Worm (Caenorhabditis elegans) whole organism, midembryonic: ENCODE results near the gene F19G12.8.

ENCODE experiments used
- T22C8.4 ChIP-seq: fragments of 200-800 bp; sonication (Bioruptor generic); IDR thresholded peaks from 2 replicates; pipeline ENCODE4 v1.3.6; 2022; ENCODE audit warnings: missing genetic modification characterization, missing compliant biosample characterization
- cog-1 ChIP-seq: sonication (generic microtip); optimal IDR thresholded peaks from 2 replicates; lab custom pipeline; 2016; ENCODE audit warnings: missing genetic modification characterization, missing compliant biosample characterization
- flt-1 ChIP-seq: fragments of 200-800 bp; sonication (Bioruptor generic); IDR thresholded peaks from 2 replicates; pipeline ENCODE4 v1.3.6; 2022; ENCODE audit warnings: missing genetic modification characterization, missing compliant biosample characterization
- klf-2 ChIP-seq: fragments of 200-800 bp; sonication (Bioruptor generic); conservative IDR thresholded peaks from 2 replicates; pipeline ENCODE4 v1.3.6; 2022; ENCODE audit warnings: missing genetic modification reagents, missing genetic modification characterization, missing compliant biosample characterization
- med-1 ChIP-seq: sonication (generic microtip); optimal IDR thresholded peaks from 2 replicates; lab custom pipeline; 2017; ENCODE audit warnings: missing genetic modification characterization, mild to moderate bottlenecking, missing compliant biosample characterization, antibody characterized with exemption, missing genetic modification reagents; ENCODE audit not compliant: insufficient read depth
- ref-1 ChIP-seq: fragments of 200-800 bp; sonication (Bioruptor generic); conservative IDR thresholded peaks from 2 replicates; pipeline ENCODE4 v1.3.6; 2022; ENCODE audit warnings: missing genetic modification reagents, missing genetic modification characterization, missing compliant biosample characterization
- tab-1 ChIP-seq: fragments of 200-800 bp; sonication (Bioruptor generic); IDR thresholded peaks from 2 replicates; pipeline ENCODE4 v1.3.6; 2022; ENCODE audit warnings: missing genetic modification characterization, missing compliant biosample characterization
- ztf-23 ChIP-seq: fragments of 200-800 bp; sonication (Bioruptor generic); IDR thresholded peaks from 2 replicates; pipeline ENCODE4 v1.3.6; 2022; ENCODE audit warnings: missing genetic modification reagents, missing genetic modification characterization, missing compliant biosample characterization
- ztf-29 ChIP-seq: fragments of 200-800 bp; sonication (Bioruptor generic); IDR thresholded peaks from 2 replicates; pipeline ENCODE4 v1.3.6; 2022; ENCODE audit warnings: missing genetic modification reagents, missing genetic modification characterization, missing compliant biosample characterization

Gene F19G12.8

DNA sequence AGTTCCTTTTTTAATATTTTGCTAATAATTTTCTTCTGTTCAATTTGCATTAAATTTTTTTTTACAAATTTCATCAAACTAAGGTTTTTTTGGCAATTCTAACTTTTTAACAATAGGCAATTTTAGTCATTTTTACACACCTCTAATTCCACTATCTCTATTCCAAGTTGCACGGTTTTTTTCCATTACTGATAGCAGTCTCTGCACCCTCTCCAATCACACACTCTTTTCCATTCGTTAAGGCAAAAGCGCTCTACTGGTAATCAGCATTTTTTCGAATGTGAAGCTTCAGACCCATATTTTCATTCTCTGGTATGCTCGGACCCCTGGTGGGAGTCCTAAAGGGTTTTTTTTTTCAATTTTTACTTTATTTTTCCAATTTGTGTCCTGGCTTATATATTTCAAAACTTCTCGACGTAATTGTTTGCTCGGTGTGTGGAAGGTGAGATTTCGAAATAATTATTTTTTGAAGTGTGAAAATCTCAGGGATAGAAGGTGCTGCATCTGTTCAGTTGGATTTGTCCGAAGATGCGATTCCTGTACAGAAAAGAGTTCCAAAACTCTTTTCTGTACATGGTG is at the start of gene F19G12.8, which contains the start of gene F19G12.4:
Gene F19G12.8, plus strand, starts transcription at position 545 of the 579 bp plus-strand sequence.
Gene F19G12.4, plus strand, starts transcription at position 529 of the 579 bp plus-strand sequence.
- TF ChIP-seq ztf-23 (GFP tag; lab: Robert Waterston, UW) (no peak), ztf-29 (GFP tag; lab: Robert Waterston, UW) (no peak)

DNA sequence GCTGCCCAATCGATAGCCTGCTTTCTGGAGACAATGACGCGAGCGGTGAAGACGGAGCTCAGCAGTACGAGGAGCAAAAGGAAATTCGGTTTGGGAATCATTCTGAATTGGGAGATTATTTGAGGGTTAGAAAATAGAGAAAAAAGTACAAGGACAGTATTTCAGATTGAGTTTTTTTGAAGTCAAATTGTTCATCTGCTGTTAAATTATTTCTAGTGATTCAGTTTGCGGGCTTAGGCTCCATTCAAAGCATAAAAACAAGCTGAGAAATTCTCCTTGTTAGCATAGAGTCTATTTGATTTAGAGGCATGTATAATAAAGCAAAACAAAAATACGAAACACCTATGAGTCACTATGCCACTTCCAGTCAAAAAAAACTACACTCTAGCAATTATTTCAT is 49.7 kb upstream of the F19G12.8 start, which contains the start of gene dgn-2:
Gene dgn-2, minus strand, starts transcription at position 101 of the 400 bp plus-strand sequence.
- no peak for TF ChIP-seq ztf-23 (GFP tag; lab: Robert Waterston, UW)

DNA sequence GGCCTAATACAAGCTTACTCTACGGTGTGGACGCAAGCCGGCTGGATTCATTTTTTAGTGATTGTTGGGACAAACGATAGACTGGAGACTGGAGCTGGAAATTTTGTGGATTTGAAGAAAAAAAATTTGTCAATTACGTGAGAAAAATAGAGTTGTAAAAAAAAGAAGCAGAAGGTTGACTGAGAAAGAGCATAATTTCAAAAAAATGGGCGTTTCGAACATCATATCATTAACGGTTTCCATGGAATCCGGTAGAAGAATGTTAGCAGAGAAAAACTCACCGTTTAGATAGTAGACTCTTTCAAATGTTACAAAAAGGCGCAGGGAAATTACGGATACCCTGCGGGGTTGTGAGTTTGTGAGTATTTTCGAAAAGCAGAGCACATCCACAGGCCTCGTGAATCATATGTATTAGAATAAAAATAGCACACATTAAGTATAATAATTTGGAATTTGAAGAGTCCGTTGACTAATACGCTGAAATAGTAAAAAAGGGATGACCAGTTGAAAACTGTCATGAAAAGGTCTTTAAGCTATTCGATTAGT is 46.3 kb upstream of the F19G12.8 start, which contains the start of gene F56C3.7:
Gene F56C3.7, minus strand, starts transcription at position 51 of the 546 bp plus-strand sequence.
- TF ChIP-seq med-1 (no peak), klf-2 (GFP tag; lab: Robert Waterston, UW) (no peak), cog-1 (tag; lab: Kevin White, UChicago) (no peak), ref-1 (GFP tag; lab: Robert Waterston, UW) (no peak), ztf-23 (GFP tag; lab: Robert Waterston, UW) (no peak), tab-1 (GFP tag; lab: Robert Waterston, UW) (no peak), ztf-29 (GFP tag; lab: Robert Waterston, UW) (no peak), T22C8.4 (GFP tag; lab: Robert Waterston, UW) (no peak), flt-1 (GFP tag; lab: Robert Waterston, UW) (no peak)

DNA sequence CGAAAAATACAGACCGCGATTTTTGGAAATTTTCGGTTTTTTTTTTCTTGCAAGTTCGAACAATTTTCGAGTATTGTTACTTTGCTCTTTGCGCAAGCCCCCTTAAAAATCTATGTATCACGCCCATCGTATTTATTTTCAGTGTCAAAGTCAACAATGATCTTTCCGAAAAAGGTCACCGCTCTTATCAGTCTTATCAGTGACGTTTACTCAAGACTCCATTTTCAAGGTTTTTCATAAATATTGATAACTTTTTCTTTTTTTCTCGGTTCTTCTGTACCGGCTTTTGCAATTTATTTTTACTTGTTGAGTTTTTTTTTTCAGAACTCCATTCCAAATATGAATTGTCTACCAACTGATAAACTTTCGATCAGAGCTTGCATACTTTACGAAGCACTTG is 45.4 kb upstream of the F19G12.8 start, which contains the start of gene fbxa-190:
Gene fbxa-190, plus strand, starts transcription at position 325 of the 400 bp plus-strand sequence.
- TF ChIP-seq ztf-23 (GFP tag; lab: Robert Waterston, UW) (no peak), ztf-29 (GFP tag; lab: Robert Waterston, UW) (no peak), ref-1 (GFP tag; lab: Robert Waterston, UW) (no peak), med-1 (no peak), klf-2 (GFP tag; lab: Robert Waterston, UW) (no peak), cog-1 (tag; lab: Kevin White, UChicago) (no peak), tab-1 (GFP tag; lab: Robert Waterston, UW) (no peak), T22C8.4 (GFP tag; lab: Robert Waterston, UW) (no peak)

DNA sequence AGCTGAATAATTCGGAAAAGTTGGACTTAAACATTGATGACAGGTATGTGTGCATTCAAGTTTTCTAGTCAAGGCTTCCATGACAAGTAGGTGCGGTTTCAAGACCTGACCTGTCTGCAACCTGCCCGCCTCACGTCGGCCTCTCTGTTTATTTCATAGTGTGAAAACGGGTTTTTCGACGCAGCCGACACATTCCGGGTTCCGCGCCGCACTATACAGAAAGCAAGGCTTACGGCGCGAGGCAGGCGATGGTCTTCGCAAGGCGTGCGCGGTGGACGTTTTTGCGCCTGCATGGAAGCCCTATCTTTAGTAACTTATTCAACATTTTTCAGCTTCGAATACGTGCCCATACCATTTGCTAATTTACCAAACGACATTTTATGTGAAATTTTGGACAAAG is 44.7 kb upstream of the F19G12.8 start:
- TF ChIP-seq ref-1 (GFP tag; lab: Robert Waterston, UW) = no peak
- no peak for TF ChIP-seq klf-2 (GFP tag; lab: Robert Waterston, UW)
- TF ChIP-seq tab-1 (GFP tag; lab: Robert Waterston, UW) = no peak
- no peak for TF ChIP-seq ztf-29 (GFP tag; lab: Robert Waterston, UW)
- TF ChIP-seq ztf-23 (GFP tag; lab: Robert Waterston, UW) = no peak
- no peak for TF ChIP-seq med-1
- TF ChIP-seq flt-1 (GFP tag; lab: Robert Waterston, UW) = no peak
- no peak for TF ChIP-seq T22C8.4 (GFP tag; lab: Robert Waterston, UW)
- TF ChIP-seq cog-1 (tag; lab: Kevin White, UChicago) = no peak

DNA sequence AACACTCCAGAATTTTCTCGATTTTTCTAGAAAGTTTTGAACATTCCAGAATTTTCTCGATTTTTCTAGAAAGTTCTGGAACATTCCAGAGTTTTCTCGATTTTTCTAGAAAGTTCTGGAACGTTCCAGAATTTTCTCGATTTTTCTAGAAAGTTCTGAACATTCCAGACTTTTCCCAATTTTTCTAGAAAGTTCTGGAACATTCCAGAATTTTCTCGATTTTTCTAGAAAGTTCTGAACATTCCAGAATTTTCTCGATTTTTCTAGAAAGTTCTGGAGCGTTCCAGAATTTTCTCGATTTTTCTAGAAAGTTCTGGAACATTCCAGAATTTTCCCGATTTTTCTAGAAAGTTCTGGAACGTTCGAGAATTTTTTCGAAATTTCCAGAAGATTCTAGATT is 42.0 kb upstream of the F19G12.8 start:
- TF ChIP-seq tab-1 (GFP tag; lab: Robert Waterston, UW) (peak; percentile 83), T22C8.4 (GFP tag; lab: Robert Waterston, UW) (0 out of 2 replicates have a peak, but pooled peaks have one; percentile 29), ztf-23 (GFP tag; lab: Robert Waterston, UW) (0 out of 2 replicates have a peak, but pooled peaks have one; percentile 51), ref-1 (GFP tag; lab: Robert Waterston, UW) (peak; percentile 75), flt-1 (GFP tag; lab: Robert Waterston, UW) (peak; percentile 98), klf-2 (GFP tag; lab: Robert Waterston, UW) (0 out of 2 replicates have a peak, but pooled peaks have one; percentile 26)

DNA sequence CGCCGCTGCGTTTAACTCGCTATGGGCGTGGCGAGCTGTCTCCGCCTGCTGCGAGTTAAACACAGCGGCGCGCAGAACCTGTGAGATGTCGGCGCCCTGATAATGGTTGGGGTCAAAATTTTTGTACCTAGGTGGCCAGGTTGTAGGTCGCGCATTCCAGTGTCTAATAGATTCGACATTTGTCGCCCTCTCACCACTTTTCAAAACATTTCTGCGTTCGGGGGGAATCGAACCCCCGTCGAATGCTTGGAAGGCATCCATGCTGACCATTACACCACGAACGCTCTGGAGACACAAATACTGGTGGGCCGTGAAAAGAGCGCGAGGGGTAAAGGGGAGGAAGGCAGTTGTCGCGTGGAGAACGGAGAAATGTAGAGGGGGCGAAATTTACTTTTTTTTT is 37.7 kb upstream of the F19G12.8 start:
- TF ChIP-seq ztf-29 (GFP tag; lab: Robert Waterston, UW) (peak; percentile 91), klf-2 (GFP tag; lab: Robert Waterston, UW) (peak; percentile 92), cog-1 (tag; lab: Kevin White, UChicago) (peak; percentile 81), T22C8.4 (GFP tag; lab: Robert Waterston, UW) (peak; percentile 91), ref-1 (GFP tag; lab: Robert Waterston, UW) (peak; percentile 86), tab-1 (GFP tag; lab: Robert Waterston, UW) (peak; percentile 94), ztf-23 (GFP tag; lab: Robert Waterston, UW) (peak; percentile 93), med-1 (peak; percentile 59), flt-1 (GFP tag; lab: Robert Waterston, UW) (peak; percentile 94)

- no peak for TF ChIP-seq med-1
- TF ChIP-seq T22C8.4 (GFP tag; lab: Robert Waterston, UW) = no peak
- TF ChIP-seq ref-1 (GFP tag; lab: Robert Waterston, UW) = no peak
- TF ChIP-seq ztf-23 (GFP tag; lab: Robert Waterston, UW) = no peak
- no peak for TF ChIP-seq ztf-29 (GFP tag; lab: Robert Waterston, UW)
- no peak for TF ChIP-seq klf-2 (GFP tag; lab: Robert Waterston, UW)
- no peak for TF ChIP-seq cog-1 (tag; lab: Kevin White, UChicago)
- TF ChIP-seq tab-1 (GFP tag; lab: Robert Waterston, UW) = no peak
- no peak for TF ChIP-seq flt-1 (GFP tag; lab: Robert Waterston, UW)
These were observed 35.6 kb upstream of the F19G12.8 start, which contains the start of gene F56C3.10 for ce11 chrX:1381565-1381964. F56C3.10 (minus strand) TSS chrX:1381665.

DNA sequence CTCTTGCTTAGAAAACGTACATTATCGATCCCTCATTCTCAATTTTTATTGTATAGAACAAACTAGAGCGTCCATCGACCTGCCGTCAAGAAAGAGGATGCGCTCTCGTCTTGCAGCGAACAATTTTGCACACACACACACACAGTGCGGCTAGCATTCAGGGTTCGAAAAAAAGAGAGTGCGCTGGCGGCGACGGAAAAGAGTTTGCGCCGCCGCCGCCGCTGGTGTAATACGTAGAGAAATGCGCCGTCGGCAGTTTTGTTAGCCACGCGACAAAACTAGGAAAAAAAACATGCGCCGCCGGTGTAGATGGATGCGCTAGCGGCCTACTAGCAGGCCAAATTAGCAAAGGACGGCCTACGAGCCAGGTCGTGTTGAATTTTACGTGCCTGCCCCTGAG is 33.6 kb upstream of the F19G12.8 start:
- TF ChIP-seq T22C8.4 (GFP tag; lab: Robert Waterston, UW) (no peak), flt-1 (GFP tag; lab: Robert Waterston, UW) (no peak), ztf-23 (GFP tag; lab: Robert Waterston, UW) (no peak), ref-1 (GFP tag; lab: Robert Waterston, UW) (no peak), med-1 (no peak)
